Worm (Caenorhabditis elegans) whole organism, young adult: ENCODE measurements around the gene W03C9.6.
A peak's percentile ranks its signal among the peaks of the same experiment; 100 is the strongest.

Experiments used
- B0035.1 ChIP-seq: sonication (generic microtip); optimal IDR thresholded peaks from 2 replicates; lab custom pipeline; 2016; ENCODE audit warnings: missing genetic modification characterization, mild to moderate bottlenecking, missing compliant biosample characterization, missing genotype, missing genetic modification reagents
- C06A6.2 ChIP-seq: fragments of 200-800 bp; sonication (Bioruptor generic); conservative IDR thresholded peaks from 2 replicates; pipeline ENCODE4 v1.3.6; 2022; ENCODE audit warnings: missing genetic modification characterization, missing compliant biosample characterization
- D2030.7 ChIP-seq: fragments of 200-800 bp; sonication (Bioruptor generic); IDR thresholded peaks from 2 replicates; pipeline ENCODE4 v1.3.6; 2022; ENCODE audit warnings: missing genetic modification reagents, missing genetic modification characterization, missing compliant biosample characterization
- F22D6.2 ChIP-seq: sonication (generic microtip); optimal IDR thresholded peaks from 2 replicates; lab custom pipeline; 2016; ENCODE audit warnings: mild to moderate bottlenecking, missing genetic modification characterization, missing compliant biosample characterization
- F37B4.10 ChIP-seq: fragments of 200-800 bp; sonication (Bioruptor generic); IDR thresholded peaks from 2 replicates; pipeline ENCODE4 v1.3.6; 2022; ENCODE audit warnings: missing genetic modification characterization, missing compliant biosample characterization
- F55B11.4 ChIP-seq: sonication (generic microtip); optimal IDR thresholded peaks from 2 replicates; lab custom pipeline; 2016; ENCODE audit warnings: missing compliant biosample characterization, missing genetic modification characterization, borderline replicate concordance; ENCODE audit not compliant: insufficient read depth
- K12H6.12 ChIP-seq: fragments of 200-800 bp; sonication (Bioruptor generic); optimal IDR thresholded peaks from 2 replicates; lab custom pipeline; 2018; ENCODE audit warnings: mild to moderate bottlenecking, missing genetic modification characterization, missing compliant biosample characterization
- T26A5.8 ChIP-seq: sonication (generic microtip); optimal IDR thresholded peaks from 2 replicates; lab custom pipeline; 2016; ENCODE audit warnings: missing genetic modification characterization, missing compliant biosample characterization
- Y53F4B.3 ChIP-seq: fragments of 200-800 bp; sonication (Bioruptor generic); IDR thresholded peaks from 2 replicates; pipeline ENCODE4 v1.3.6; 2022; ENCODE audit warnings: missing genetic modification reagents, missing genetic modification characterization, missing compliant biosample characterization
- Y79H2A.3 ChIP-seq: fragments of 200-800 bp; sonication (Bioruptor generic); conservative IDR thresholded peaks from 2 replicates; pipeline ENCODE4 v1.3.6; 2022; ENCODE audit warnings: missing genetic modification reagents, missing genetic modification characterization, missing compliant biosample characterization
- aptf-2 ChIP-seq: fragments of 200-800 bp; sonication (Bioruptor generic); conservative IDR thresholded peaks from 2 replicates; pipeline ENCODE4 v1.3.6; 2022; ENCODE audit warnings: missing genetic modification reagents, missing genetic modification characterization, missing compliant biosample characterization
- aptf-3 ChIP-seq: fragments of 200-800 bp; sonication (Bioruptor generic); IDR thresholded peaks from 2 replicates; pipeline ENCODE4 v1.3.6; 2022; ENCODE audit warnings: missing genetic modification characterization, missing compliant biosample characterization
- atf-7 ChIP-seq: sonication (generic microtip); optimal IDR thresholded peaks from 2 replicates; lab custom pipeline; 2017; ENCODE audit warnings: mild to moderate bottlenecking, missing genetic modification characterization, missing compliant biosample characterization
- attf-3 ChIP-seq: fragments of 200-800 bp; sonication (Bioruptor generic); conservative IDR thresholded peaks from 2 replicates; pipeline ENCODE4 v1.3.6; 2022; ENCODE audit warnings: missing genetic modification reagents, missing genetic modification characterization, missing compliant biosample characterization
- attf-6 ChIP-seq: fragments of 200-800 bp; sonication (Bioruptor generic); IDR thresholded peaks from 2 replicates; pipeline ENCODE4 v1.3.6; 2022; ENCODE audit warnings: missing genetic modification reagents, missing genetic modification characterization, missing compliant biosample characterization
- cebp-2 ChIP-seq: fragments of 200-800 bp; sonication (Bioruptor generic); IDR thresholded peaks from 2 replicates; pipeline ENCODE4 v1.3.6; 2022; ENCODE audit warnings: missing genetic modification characterization, missing compliant biosample characterization
- ceh-100 ChIP-seq: fragments of 200-800 bp; sonication (Bioruptor generic); IDR thresholded peaks from 2 replicates; pipeline ENCODE4 v1.3.6; 2022; ENCODE audit warnings: missing genetic modification reagents, missing genetic modification characterization, missing compliant biosample characterization
- ceh-40 ChIP-seq: fragments of 200-800 bp; sonication (Bioruptor generic); IDR thresholded peaks from 2 replicates; pipeline ENCODE4 v1.3.6; 2022; ENCODE audit warnings: missing genetic modification characterization, missing compliant biosample characterization
- ceh-58 ChIP-seq: fragments of 200-800 bp; sonication (Bioruptor generic); IDR thresholded peaks from 2 replicates; pipeline ENCODE4 v1.3.6; 2022; ENCODE audit warnings: missing genetic modification characterization, missing compliant biosample characterization
- ceh-91 ChIP-seq: fragments of 200-800 bp; sonication (Bioruptor generic); IDR thresholded peaks from 2 replicates; pipeline ENCODE4 v1.3.6; 2022; ENCODE audit warnings: missing genetic modification reagents, missing genetic modification characterization, missing compliant biosample characterization
- chd-7 ChIP-seq: sonication (generic microtip); optimal IDR thresholded peaks from 2 replicates; lab custom pipeline; 2016; ENCODE audit warnings: mild to moderate bottlenecking, missing genetic modification characterization, moderate library complexity, missing compliant biosample characterization
- dox-1 ChIP-seq: fragments of 200-800 bp; sonication (Bioruptor generic); IDR thresholded peaks from 2 replicates; pipeline ENCODE4 v1.3.6; 2022; ENCODE audit warnings: missing genetic modification reagents, missing genetic modification characterization, missing compliant biosample characterization
- dpl-1 ChIP-seq: fragments of 150-350 bp; optimal IDR thresholded peaks from 2 replicates; lab custom pipeline; 2014; ENCODE audit warnings: missing biosample characterization, missing genetic modification reagents, missing genetic modification characterization
- egl-18 ChIP-seq: fragments of 200-800 bp; sonication (Bioruptor generic); IDR thresholded peaks from 2 replicates; pipeline ENCODE4 v1.3.6; 2022; ENCODE audit warnings: missing genetic modification reagents, missing genetic modification characterization, missing compliant biosample characterization
- fkh-3 ChIP-seq: sonication (generic microtip); optimal IDR thresholded peaks from 2 replicates; lab custom pipeline; 2016; ENCODE audit warnings: mild to moderate bottlenecking, missing genetic modification characterization, missing compliant biosample characterization
- gei-17 ChIP-seq: fragments of 200-800 bp; sonication (Bioruptor generic); optimal IDR thresholded peaks from 2 replicates; lab custom pipeline; 2018; ENCODE audit warnings: mild to moderate bottlenecking, missing genetic modification characterization, missing compliant biosample characterization
- hlh-12 ChIP-seq: sonication (generic microtip); optimal IDR thresholded peaks from 2 replicates; lab custom pipeline; 2016; ENCODE audit warnings: missing genetic modification characterization, missing compliant biosample characterization
- lag-1 ChIP-seq: fragments of 200-800 bp; sonication (Bioruptor generic); IDR thresholded peaks from 2 replicates; pipeline ENCODE4 v1.3.6; 2022; ENCODE audit warnings: missing genetic modification reagents, missing genetic modification characterization, missing compliant biosample characterization
- let-607 ChIP-seq, 2 experiments: fragments of 200-800 bp in 1 of 2; sonication (Bioruptor generic) in 1 of 2; sonication (generic microtip) in 1 of 2; optimal IDR thresholded peaks; 2 replicates each; lab custom pipeline; 2016 to 2018; ENCODE audit warnings: mild to moderate bottlenecking in 2 of 2, missing compliant biosample characterization in 2 of 2, missing genetic modification characterization in 2 of 2, moderate library complexity in 2 of 2, missing genotype in 1 of 2
- lin-35 ChIP-seq, 3 experiments: fragments of 150-350 bp in 2 of 3; sonication (generic microtip) in 1 of 3; optimal IDR thresholded peaks; 2 replicates each; lab custom pipeline; 2014 to 2018; ENCODE audit warnings: missing biosample characterization in 3 of 3, missing genetic modification characterization in 3 of 3, missing genetic modification reagents in 3 of 3
- lin-40 ChIP-seq: sonication (generic microtip); optimal IDR thresholded peaks from 2 replicates; lab custom pipeline; 2016; ENCODE audit warnings: missing genetic modification characterization, mild to moderate bottlenecking, missing compliant biosample characterization, missing genotype, missing genetic modification reagents
- lin-54 ChIP-seq: fragments of 200-800 bp; sonication (Bioruptor generic); optimal IDR thresholded peaks from 2 replicates; lab custom pipeline; 2018; ENCODE audit warnings: mild to moderate bottlenecking, missing genetic modification characterization, missing compliant biosample characterization
- lsl-1 ChIP-seq: fragments of 200-800 bp; sonication (Bioruptor generic); optimal IDR thresholded peaks from 2 replicates; lab custom pipeline; 2018; ENCODE audit warnings: mild to moderate bottlenecking, missing genetic modification characterization, moderate library complexity, missing compliant biosample characterization
- madf-8 ChIP-seq: fragments of 200-800 bp; sonication (Bioruptor generic); conservative IDR thresholded peaks from 2 replicates; pipeline ENCODE4 v1.3.6; 2022; ENCODE audit warnings: missing genetic modification reagents, missing genetic modification characterization, missing compliant biosample characterization
- mcd-1 ChIP-seq: fragments of 200-800 bp; sonication (Bioruptor generic); IDR thresholded peaks from 2 replicates; pipeline ENCODE4 v1.3.6; 2022; ENCODE audit warnings: missing genetic modification reagents, missing genetic modification characterization, missing compliant biosample characterization
- nhr-120 ChIP-seq: fragments of 200-800 bp; sonication (Bioruptor generic); IDR thresholded peaks from 2 replicates; pipeline ENCODE4 v1.3.6; 2022; ENCODE audit warnings: missing genetic modification characterization, missing compliant biosample characterization
- nhr-179 ChIP-seq: sonication (generic microtip); optimal IDR thresholded peaks from 2 replicates; lab custom pipeline; 2016; ENCODE audit warnings: mild to moderate bottlenecking, missing genetic modification characterization, missing compliant biosample characterization
- nhr-27 ChIP-seq: fragments of 200-800 bp; sonication (Bioruptor generic); optimal IDR thresholded peaks from 2 replicates; lab custom pipeline; 2018; ENCODE audit warnings: mild to moderate bottlenecking, missing genetic modification characterization, moderate library complexity, missing compliant biosample characterization
- pbrm-1 ChIP-seq: fragments of 200-800 bp; sonication (Bioruptor generic); IDR thresholded peaks from 2 replicates; pipeline ENCODE4 v1.3.6; 2022; ENCODE audit warnings: missing genetic modification reagents, missing genetic modification characterization, missing compliant biosample characterization
- repo-1 ChIP-seq: sonication (generic microtip); optimal IDR thresholded peaks from 2 replicates; lab custom pipeline; 2017; ENCODE audit warnings: mild to moderate bottlenecking, missing genetic modification characterization, missing compliant biosample characterization
- tbp1 ChIP-seq: fragments of 200-800 bp; sonication (Bioruptor generic); optimal IDR thresholded peaks from 2 replicates; lab custom pipeline; 2018; ENCODE audit warnings: mild to moderate bottlenecking, missing genetic modification characterization, missing compliant biosample characterization
- xnd-1 ChIP-seq: sonication (generic microtip); optimal IDR thresholded peaks from 2 replicates; lab custom pipeline; 2016; ENCODE audit warnings: missing genotype, missing genetic modification reagents, missing genetic modification characterization, missing compliant biosample characterization
- zim-3 ChIP-seq: sonication (generic microtip); optimal IDR thresholded peaks from 2 replicates; lab custom pipeline; 2017; ENCODE audit warnings: mild to moderate bottlenecking, missing genetic modification characterization, moderate library complexity, missing compliant biosample characterization
- ztf-18 ChIP-seq: sonication (generic microtip); optimal IDR thresholded peaks from 2 replicates; lab custom pipeline; 2016; ENCODE audit warnings: missing genotype, mild to moderate bottlenecking, missing genetic modification characterization, missing compliant biosample characterization
- ztf-26 ChIP-seq: sonication (generic microtip); optimal IDR thresholded peaks from 2 replicates; lab custom pipeline; 2017; ENCODE audit warnings: missing genetic modification characterization, missing compliant biosample characterization
- ztf-28 ChIP-seq: fragments of 200-800 bp; sonication (Bioruptor generic); IDR thresholded peaks from 2 replicates; pipeline ENCODE4 v1.3.6; 2022; ENCODE audit warnings: missing genetic modification reagents, missing genetic modification characterization, missing compliant biosample characterization

Gene W03C9.6

ce11 chrII:11974048-11974995 is 20.0 kb downstream of the W03C9.6 start (continued):
- TF ChIP-seq ztf-18 (tag; lab: Kevin White, UChicago) (no peak), Y79H2A.3 (GFP tag; lab: Robert Waterston, UW) (0 out of 2 replicates have a peak, but pooled peaks have one; percentile 32), ztf-26 (tag; lab: Kevin White, UChicago) (peak; percentile 44), atf-7 (tag; lab: Kevin White, UChicago) (peak; percentile 84), nhr-27 (tag; lab: Kevin White, UChicago) (peak; percentile 17), madf-8 (peak; percentile 74), pbrm-1 (GFP tag; lab: Robert Waterston, UW) (no peak), aptf-2 (GFP tag; lab: Robert Waterston, UW) (0 out of 2 replicates have a peak, but pooled peaks have one; percentile 19), attf-3 (0 out of 2 replicates have a peak, but pooled peaks have one; percentile 28), ceh-40 (GFP tag; lab: Robert Waterston, UW) (no peak), fkh-3 (tag; lab: Kevin White, UChicago) (peak; percentile 34), dox-1 (peak; percentile 35; the same call in 1 of the 2 replicates), lin-40 (tag; lab: Kevin White, UChicago) (peak; percentile 47), cebp-2 (GFP tag; lab: Robert Waterston, UW) (peak; percentile 85; the same call in 1 of the 2 replicates), mcd-1 (GFP tag; lab: Robert Waterston, UW) (0 out of 2 replicates have a peak, but pooled peaks have one; percentile 24), repo-1 (tag; lab: Kevin White, UChicago) (peak; percentile 36), ceh-91 (GFP tag; lab: Robert Waterston, UW) (peak; percentile 59), xnd-1 (tag; lab: Kevin White, UChicago) (peak; percentile 65), aptf-3 (GFP tag; lab: Robert Waterston, UW) (0 out of 2 replicates have a peak, but pooled peaks have one; percentile 55), attf-6 (GFP tag; lab: Robert Waterston, UW) (no peak), B0035.1 (tag; lab: Kevin White, UChicago) (peak; percentile 33), K12H6.12 (peak; percentile 32), egl-18 (GFP tag; lab: Robert Waterston, UW) (0 out of 2 replicates have a peak, but pooled peaks have one; percentile 51), let-607 (tag; optimal IDR thresholded peaks at IDR 0.05; lab: Kevin White, UChicago) (peak; percentile 22 to 50), C06A6.2 (no peak), zim-3 (peak; percentile 75), dpl-1 (GFP tag; lab: Kevin White, UChicago) (peak; percentile 8), D2030.7 (GFP tag; lab: Robert Waterston, UW) (0 out of 2 replicates have a peak, but pooled peaks have one; percentile 42), F55B11.4 (tag; lab: Kevin White, UChicago) (no peak), ztf-28 (GFP tag; lab: Robert Waterston, UW) (0 out of 2 replicates have a peak, but pooled peaks have one; percentile 36), chd-7 (peak; percentile 68), ceh-100 (GFP tag; lab: Robert Waterston, UW) (no peak), hlh-12 (tag; lab: Kevin White, UChicago) (no peak), lsl-1 (peak; percentile 89), ceh-58 (GFP tag; lab: Robert Waterston, UW) (no peak), nhr-179 (tag; lab: Kevin White, UChicago) (no peak), lag-1 (GFP tag; lab: Robert Waterston, UW) (no peak), nhr-120 (GFP tag; lab: Robert Waterston, UW) (no peak), lin-35 (GFP tag; optimal IDR thresholded peaks at IDR 0.05; lab: Kevin White, UChicago) (peak in 1 of 3 experiments; percentile 22), tbp1 (GFP tag; lab: Kevin White, UChicago) (no peak), lin-54 (GFP tag; lab: Kevin White, UChicago) (peak; percentile 50), F37B4.10 (0 out of 2 replicates have a peak, but pooled peaks have one; percentile 58), Y53F4B.3 (GFP tag; lab: Robert Waterston, UW) (no peak), F22D6.2 (tag; lab: Kevin White, UChicago) (no peak), gei-17 (GFP tag; lab: Kevin White, UChicago) (peak; percentile 46), T26A5.8 (tag; lab: Kevin White, UChicago) (no peak)
